Worm (Caenorhabditis elegans): Measurements from ENCODE around the gene F16G10.9.

DNA sequence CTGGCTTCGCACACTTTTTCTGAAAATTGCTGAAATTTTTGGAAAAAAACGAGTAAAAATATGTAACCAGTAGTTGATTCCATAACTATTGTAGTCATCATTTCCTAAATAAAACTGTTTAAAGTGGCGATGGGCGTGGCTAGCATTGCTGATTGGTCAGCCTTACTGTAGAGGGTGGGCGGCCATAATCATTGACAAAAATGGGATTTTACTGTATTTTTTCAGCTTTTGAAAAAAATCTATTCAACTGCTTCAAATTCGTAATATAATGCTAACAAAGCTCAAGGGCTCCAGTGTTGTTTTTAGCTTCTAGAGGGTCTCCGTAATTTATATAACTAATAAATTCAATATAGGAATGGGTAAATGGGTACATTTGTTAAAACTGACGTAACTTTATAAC lies 5.2 kb downstream of the F16G10.9 start, which contains the start of gene F16G10.7:
- TF ChIP-seq hlh-17 (GFP tag; optimal IDR thresholded peaks at IDR 0.05; ENCODE audit: borderline replicate concordance) (no peak), zip-4 (GFP tag; optimal IDR thresholded peaks at IDR 0.05) (no peak), fkh-10 (GFP tag; optimal IDR thresholded peaks at IDR 0.05) (no peak), ceh-82 (tag; optimal IDR thresholded peaks at IDR 0.05) (no peak), lin-13 (GFP tag; optimal IDR thresholded peaks at IDR 0.05) (no peak), fkh-8 (tag; optimal IDR thresholded peaks at IDR 0.05) (no peak)

Measured in whole organism, L1 larva.